Worm (Caenorhabditis elegans) whole organism, early embryonic: Measurements from ENCODE around the gene ceh-76.

Experiments used
- F13C5.2 ChIP-seq: sonication (generic microtip); optimal IDR thresholded peaks from 2 replicates; lab custom pipeline; 2017; ENCODE audit warnings: mild to moderate bottlenecking, missing genetic modification characterization, inconsistent platforms, missing compliant biosample characterization
- aly-1 ChIP-seq: sonication (generic microtip); optimal IDR thresholded peaks from 2 replicates; lab custom pipeline; 2016; ENCODE audit warnings: missing genetic modification characterization, missing compliant biosample characterization
- ama-1 ChIP-seq: fragments of 150-350 bp; optimal IDR thresholded peaks from 2 replicates; lab custom pipeline; 2014
- ceh-13 ChIP-seq: fragments of 200-800 bp; sonication (Bioruptor generic); optimal IDR thresholded peaks from 2 replicates; lab custom pipeline; 2018; ENCODE audit warnings: mild to moderate bottlenecking, missing genetic modification characterization, missing compliant biosample characterization
- ceh-36 ChIP-seq: sonication (generic microtip); optimal IDR thresholded peaks from 2 replicates; lab custom pipeline; 2016; ENCODE audit warnings: missing genetic modification characterization, inconsistent platforms, missing compliant biosample characterization
- flt-1 ChIP-seq: fragments of 200-800 bp; sonication (Bioruptor generic); IDR thresholded peaks from 2 replicates; pipeline ENCODE4 v1.3.6; 2022; ENCODE audit warnings: missing genetic modification characterization, missing compliant biosample characterization
- hmbx-1 ChIP-seq: sonication (generic microtip); optimal IDR thresholded peaks from 2 replicates; lab custom pipeline; 2016; ENCODE audit warnings: mild to moderate bottlenecking, missing genetic modification characterization, missing compliant biosample characterization
- hnd-1 ChIP-seq: sonication (generic microtip); optimal IDR thresholded peaks from 2 replicates; lab custom pipeline; 2016; ENCODE audit warnings: missing genetic modification characterization, missing compliant biosample characterization
- pes-1 ChIP-seq: fragments of 200-800 bp; sonication (Bioruptor generic); IDR thresholded peaks from 2 replicates; pipeline ENCODE4 v1.3.6; 2022; ENCODE audit warnings: missing genetic modification reagents, missing genetic modification characterization, missing compliant biosample characterization
- scrt-1 ChIP-seq: fragments of 200-800 bp; sonication (Bioruptor generic); IDR thresholded peaks from 2 replicates; pipeline ENCODE4 v1.3.6; 2022; ENCODE audit warnings: missing genetic modification characterization, missing compliant biosample characterization
- tbx-11 ChIP-seq: fragments of 200-800 bp; sonication (Bioruptor generic); IDR thresholded peaks from 2 replicates; pipeline ENCODE4 v1.3.6; 2022; ENCODE audit warnings: missing genetic modification characterization, missing compliant biosample characterization
- tbx-37 ChIP-seq: fragments of 200-800 bp; sonication (Bioruptor generic); conservative IDR thresholded peaks from 2 replicates; pipeline ENCODE4 v1.3.6; 2022; ENCODE audit warnings: missing genetic modification reagents, missing genetic modification characterization, missing compliant biosample characterization
- tra-4 ChIP-seq: sonication (generic microtip); optimal IDR thresholded peaks from 2 replicates; lab custom pipeline; 2017; ENCODE audit warnings: missing genetic modification characterization, missing compliant biosample characterization

- TF ChIP-seq aly-1 (tag; lab: Kevin White, UChicago) (no peak), ceh-36 (tag; lab: Kevin White, UChicago) (no peak), ama-1 (lab: Kevin White, UChicago) (no peak), flt-1 (no peak), tbx-37 (GFP tag; lab: Robert Waterston, UW) (no peak), tbx-11 (no peak), ceh-13 (GFP tag; lab: Kevin White, UChicago) (no peak), F13C5.2 (tag; lab: Kevin White, UChicago) (no peak), scrt-1 (no peak), tra-4 (tag; lab: Kevin White, UChicago) (no peak), hmbx-1 (tag; lab: Kevin White, UChicago) (no peak), pes-1 (no peak), hnd-1 (no peak)
Observed at ce11 chrV:7995878-7996277, 1.4 kb upstream of the ceh-76 start, which contains the start of gene Y97E10AR.2.
